Worm (Caenorhabditis elegans): Measurements from ENCODE around the gene grl-23.

ce11 chrV:12552671-12553212, 24.0 kb downstream of the grl-23 start, which contains the start of gene F45D3.4:
- TF ChIP-seq unc-62 (GFP tag; optimal IDR thresholded peaks at IDR 0.05 in 1 of 2): no peak
- TF ChIP-seq unc-62 (tag; optimal IDR thresholded peaks at IDR 0.05): no peak
- TF ChIP-seq aly-2 (tag; optimal IDR thresholded peaks at IDR 0.05): no peak
- no peak for TF ChIP-seq daf-12 (tag; optimal IDR thresholded peaks at IDR 0.05)
- no peak for TF ChIP-seq pha-4 (GFP tag; IDR thresholded peaks at IDR 0.05)
- no peak for TF ChIP-seq pha-4 (tag; optimal IDR thresholded peaks at IDR 0.05)
